Worm (Caenorhabditis elegans) whole organism, young adult: Measurements from ENCODE around the gene fbxa-64.

Experiments
- B0019.2 ChIP-seq: fragments of 200-800 bp; sonication (Bioruptor generic); conservative IDR thresholded peaks from 2 replicates; pipeline ENCODE4 v1.3.6; 2022; ENCODE audit warnings: missing genetic modification reagents, missing genetic modification characterization, missing compliant biosample characterization
- B0261.1 ChIP-seq: sonication (generic microtip); optimal IDR thresholded peaks from 2 replicates; lab custom pipeline; 2016; ENCODE audit warnings: mild to moderate bottlenecking, missing genetic modification characterization, moderate library complexity, missing compliant biosample characterization
- F10E7.11 ChIP-seq: sonication (generic microtip); optimal IDR thresholded peaks from 2 replicates; lab custom pipeline; 2017; ENCODE audit warnings: mild to moderate bottlenecking, missing genetic modification characterization, moderate library complexity, missing compliant biosample characterization
- F23B12.7 ChIP-seq: sonication (generic microtip); optimal IDR thresholded peaks from 2 replicates; lab custom pipeline; 2017; ENCODE audit warnings: missing genetic modification characterization, mild to moderate bottlenecking, missing compliant biosample characterization, antibody characterized with exemption, moderate library complexity; ENCODE audit not compliant: insufficient read depth
- F49E8.2 ChIP-seq: sonication (generic microtip); optimal IDR thresholded peaks from 3 replicates; lab custom pipeline; 2017; ENCODE audit warnings: missing genetic modification characterization, mild to moderate bottlenecking, missing compliant biosample characterization, antibody characterized with exemption, moderate library complexity; ENCODE audit not compliant: insufficient read depth
- K11D2.4 ChIP-seq: fragments of 200-800 bp; sonication (Bioruptor generic); IDR thresholded peaks from 2 replicates; pipeline ENCODE4 v1.3.6; 2022; ENCODE audit warnings: missing genetic modification reagents, missing genetic modification characterization, missing compliant biosample characterization
- T26A5.8 ChIP-seq: sonication (generic microtip); optimal IDR thresholded peaks from 2 replicates; lab custom pipeline; 2016; ENCODE audit warnings: missing genetic modification characterization, missing compliant biosample characterization
- Y67H2A.10 ChIP-seq: fragments of 200-800 bp; sonication (Bioruptor generic); conservative IDR thresholded peaks from 2 replicates; pipeline ENCODE4 v1.3.6; 2022; ENCODE audit warnings: missing genetic modification reagents, missing genetic modification characterization, missing compliant biosample characterization
- Y79H2A.3 ChIP-seq: fragments of 200-800 bp; sonication (Bioruptor generic); conservative IDR thresholded peaks from 2 replicates; pipeline ENCODE4 v1.3.6; 2022; ENCODE audit warnings: missing genetic modification reagents, missing genetic modification characterization, missing compliant biosample characterization
- atf-7 ChIP-seq: sonication (generic microtip); optimal IDR thresholded peaks from 2 replicates; lab custom pipeline; 2017; ENCODE audit warnings: mild to moderate bottlenecking, missing genetic modification characterization, missing compliant biosample characterization
- bed-2 ChIP-seq: fragments of 200-800 bp; sonication (Bioruptor generic); IDR thresholded peaks from 2 replicates; pipeline ENCODE4 v1.3.6; 2022; ENCODE audit warnings: missing genetic modification reagents, missing genetic modification characterization, missing compliant biosample characterization
- cebp-1 ChIP-seq, 2 experiments: fragments of 200-800 bp in 1 of 2; sonication (Bioruptor generic) in 1 of 2; sonication (generic microtip) in 1 of 2; IDR thresholded peaks in 1 of 2; optimal IDR thresholded peaks in 1 of 2; 2 replicates each; pipeline versions ENCODE4 v1.3.6 to Lab custom; 2017 to 2022; ENCODE audit warnings: missing compliant biosample characterization in 2 of 2, missing genetic modification characterization in 2 of 2, mild to moderate bottlenecking in 1 of 2, missing genetic modification reagents in 1 of 2, moderate library complexity in 1 of 2
- ceh-40 ChIP-seq: fragments of 200-800 bp; sonication (Bioruptor generic); IDR thresholded peaks from 2 replicates; pipeline ENCODE4 v1.3.6; 2022; ENCODE audit warnings: missing genetic modification characterization, missing compliant biosample characterization
- egl-44 ChIP-seq: fragments of 200-800 bp; sonication (Bioruptor generic); IDR thresholded peaks from 2 replicates; pipeline ENCODE4 v1.3.6; 2022; ENCODE audit warnings: missing genetic modification reagents, missing genetic modification characterization, missing compliant biosample characterization
- hlh-12 ChIP-seq: sonication (generic microtip); optimal IDR thresholded peaks from 2 replicates; lab custom pipeline; 2016; ENCODE audit warnings: missing genetic modification characterization, missing compliant biosample characterization
- hlh-26 ChIP-seq: fragments of 200-800 bp; sonication (Bioruptor generic); conservative IDR thresholded peaks from 2 replicates; pipeline ENCODE4 v1.3.6; 2022; ENCODE audit warnings: missing genetic modification reagents, missing genetic modification characterization, missing compliant biosample characterization
- hrde-1 ChIP-seq: sonication (generic microtip); optimal IDR thresholded peaks from 2 replicates; lab custom pipeline; 2016; ENCODE audit warnings: missing genetic modification characterization, mild to moderate bottlenecking, missing compliant biosample characterization, moderate library complexity, missing genotype, missing genetic modification reagents, borderline replicate concordance
- lin-26 ChIP-seq: fragments of 200-800 bp; sonication (Bioruptor generic); IDR thresholded peaks from 2 replicates; pipeline ENCODE4 v1.3.6; 2022; ENCODE audit warnings: missing genetic modification reagents, missing genetic modification characterization, missing compliant biosample characterization
- madf-6 ChIP-seq: fragments of 200-800 bp; sonication (Bioruptor generic); IDR thresholded peaks from 2 replicates; pipeline ENCODE4 v1.3.6; 2022; ENCODE audit warnings: missing genetic modification reagents, missing genetic modification characterization, missing compliant biosample characterization
- mxl-1 ChIP-seq: sonication (generic microtip); optimal IDR thresholded peaks from 2 replicates; lab custom pipeline; 2016; ENCODE audit warnings: missing genetic modification characterization, missing compliant biosample characterization
- nfya-1 ChIP-seq: sonication (generic microtip); optimal IDR thresholded peaks from 2 replicates; lab custom pipeline; 2017; ENCODE audit warnings: antibody characterized with exemption, missing compliant biosample characterization, missing genetic modification characterization, borderline replicate concordance; ENCODE audit not compliant: insufficient read depth
- nhr-27 ChIP-seq: fragments of 200-800 bp; sonication (Bioruptor generic); optimal IDR thresholded peaks from 2 replicates; lab custom pipeline; 2018; ENCODE audit warnings: mild to moderate bottlenecking, missing genetic modification characterization, moderate library complexity, missing compliant biosample characterization
- pbrm-1 ChIP-seq: fragments of 200-800 bp; sonication (Bioruptor generic); IDR thresholded peaks from 2 replicates; pipeline ENCODE4 v1.3.6; 2022; ENCODE audit warnings: missing genetic modification reagents, missing genetic modification characterization, missing compliant biosample characterization
- rpc-1 ChIP-seq, 2 experiments: fragments of 150-350 bp in 1 of 2; sonication (generic microtip) in 1 of 2; optimal IDR thresholded peaks; 2 replicates each; lab custom pipeline; 2014 to 2018; ENCODE audit warnings: missing biosample characterization in 1 of 2, missing genetic modification characterization in 1 of 2, missing genetic modification reagents in 1 of 2, missing genotype in 1 of 2
- sdz-38 ChIP-seq: sonication (generic microtip); optimal IDR thresholded peaks from 2 replicates; lab custom pipeline; 2016; ENCODE audit warnings: missing genotype, missing genetic modification characterization, missing compliant biosample characterization
- snpc-1.3 ChIP-seq: sonication (generic microtip); optimal IDR thresholded peaks from 2 replicates; lab custom pipeline; 2017; ENCODE audit warnings: missing genetic modification characterization, mild to moderate bottlenecking, missing compliant biosample characterization, antibody characterized with exemption, moderate library complexity, missing genotype, missing genetic modification reagents; ENCODE audit not compliant: insufficient read depth
- xnd-1 ChIP-seq: sonication (generic microtip); optimal IDR thresholded peaks from 2 replicates; lab custom pipeline; 2016; ENCODE audit warnings: missing genotype, missing genetic modification reagents, missing genetic modification characterization, missing compliant biosample characterization
- ztf-22 ChIP-seq: fragments of 200-800 bp; sonication (Bioruptor generic); optimal IDR thresholded peaks from 2 replicates; lab custom pipeline; 2018; ENCODE audit warnings: mild to moderate bottlenecking, missing genetic modification characterization, moderate library complexity, missing compliant biosample characterization
- ztf-25 ChIP-seq: fragments of 200-800 bp; sonication (Bioruptor generic); IDR thresholded peaks from 2 replicates; pipeline ENCODE4 v1.3.6; 2022; ENCODE audit warnings: missing genetic modification reagents, missing genetic modification characterization, missing compliant biosample characterization
- ztf-26 ChIP-seq: sonication (generic microtip); optimal IDR thresholded peaks from 2 replicates; lab custom pipeline; 2017; ENCODE audit warnings: missing genetic modification characterization, missing compliant biosample characterization
- ztf-28 ChIP-seq: fragments of 200-800 bp; sonication (Bioruptor generic); IDR thresholded peaks from 2 replicates; pipeline ENCODE4 v1.3.6; 2022; ENCODE audit warnings: missing genetic modification reagents, missing genetic modification characterization, missing compliant biosample characterization

Gene fbxa-64

DNA sequence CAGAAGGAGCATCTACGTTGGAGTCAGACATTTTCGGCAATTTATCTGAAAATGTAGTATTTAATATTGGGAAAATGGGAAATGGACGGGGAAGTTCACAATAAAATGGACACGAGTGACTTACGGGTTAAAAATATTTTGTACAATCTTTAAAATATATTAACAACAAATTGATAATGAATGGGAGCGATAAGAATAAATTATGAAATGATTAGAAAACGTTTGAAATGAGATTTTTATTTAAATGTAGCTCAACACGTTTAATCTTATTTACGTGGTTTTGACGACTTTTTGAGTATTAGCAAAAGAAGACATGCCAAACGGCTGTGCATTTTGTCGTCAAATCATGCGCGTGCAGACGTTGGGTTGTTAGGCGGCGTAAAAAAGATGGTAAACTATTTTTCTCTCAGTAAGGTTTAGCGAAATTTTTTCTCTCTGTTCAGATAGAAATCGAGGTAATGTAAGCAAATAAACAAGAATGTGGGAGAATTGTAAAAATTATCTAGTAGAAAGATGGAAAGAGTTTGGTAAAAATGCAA is at the start of gene fbxa-64:
fbxa-64 (minus strand) TSS at position 51 of the 539 bp plus-strand sequence.
- TF ChIP-seq hlh-26 (no peak), F10E7.11 (tag; lab: Kevin White, UChicago) (no peak), F49E8.2 (tag; lab: Kevin White, UChicago) (no peak), mxl-1 (no peak), bed-2 (GFP tag; lab: Robert Waterston, UW) (no peak), Y79H2A.3 (GFP tag; lab: Robert Waterston, UW) (no peak), ztf-25 (GFP tag; lab: Robert Waterston, UW) (no peak), T26A5.8 (tag; lab: Kevin White, UChicago) (no peak), K11D2.4 (GFP tag; lab: Robert Waterston, UW) (no peak)

DNA sequence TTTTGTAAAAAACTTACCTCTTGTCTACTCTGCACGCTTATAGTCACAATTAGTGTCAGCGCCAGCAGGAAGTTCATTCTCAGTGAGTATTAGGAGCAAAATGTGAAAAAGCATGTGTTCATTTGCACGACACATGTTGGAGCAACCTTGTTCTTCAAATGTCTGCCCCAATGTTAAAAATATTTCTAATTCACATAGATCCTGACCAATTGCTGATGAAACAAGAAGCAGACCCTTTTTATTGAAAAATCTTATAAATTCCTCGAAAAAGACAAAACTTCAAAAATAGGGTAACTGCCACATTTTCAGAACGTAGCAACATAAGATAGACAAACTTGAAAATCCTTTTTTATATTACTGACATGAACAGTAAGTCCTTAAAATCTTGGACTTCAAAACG is 46.2 kb upstream of the fbxa-64 start, which contains the start of gene C17B7.8:
C17B7.8 (minus strand) TSS at position 101 of the 400 bp plus-strand sequence.
- no peak for TF ChIP-seq nhr-27
- TF ChIP-seq nfya-1 (tag; lab: Kevin White, UChicago), result no peak
- no peak for TF ChIP-seq rpc-1 (optimal IDR thresholded peaks at IDR 0.05; lab: Kevin White, UChicago)
- no peak for TF ChIP-seq rpc-1 (tag; optimal IDR thresholded peaks at IDR 0.05; lab: Kevin White, UChicago)
- no peak for TF ChIP-seq cebp-1 (GFP tag; IDR thresholded peaks at IDR 0.05; lab: Robert Waterston, UW)
- no peak for TF ChIP-seq cebp-1 (tag; optimal IDR thresholded peaks at IDR 0.05; lab: Kevin White, UChicago)

DNA sequence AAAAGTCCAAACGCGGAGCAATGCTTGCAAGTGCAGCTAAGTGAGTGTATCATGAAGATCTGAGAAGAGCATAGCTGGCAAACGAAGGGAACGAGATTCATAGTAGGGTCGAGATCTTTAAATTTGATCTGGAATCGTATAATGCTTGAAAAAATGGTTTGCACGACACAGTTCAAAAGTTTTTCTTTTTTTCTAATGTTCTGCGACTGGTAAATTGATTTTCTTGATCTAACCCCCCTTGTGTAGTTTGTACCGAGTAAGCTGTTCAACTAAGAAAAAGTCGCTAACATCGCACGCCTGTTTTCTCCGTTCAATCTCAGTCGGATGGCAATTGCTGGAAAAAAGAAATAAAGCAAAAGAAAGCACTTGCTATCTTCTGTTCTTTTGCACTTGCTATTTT is 42.5 kb upstream of the fbxa-64 start, which contains the start of gene C17B7.14:
C17B7.14 (minus strand) TSS at position 101 of the 400 bp plus-strand sequence.
- TF ChIP-seq pbrm-1 (GFP tag; lab: Robert Waterston, UW), result no peak
- no peak for TF ChIP-seq egl-44 (GFP tag; lab: Robert Waterston, UW)
- no peak for TF ChIP-seq ztf-22 (GFP tag; lab: Kevin White, UChicago)
- TF ChIP-seq Y67H2A.10 (GFP tag; lab: Robert Waterston, UW), result no peak
- TF ChIP-seq hlh-12 (tag; lab: Kevin White, UChicago), result no peak
- no peak for TF ChIP-seq madf-6 (GFP tag; lab: Robert Waterston, UW)
- TF ChIP-seq hrde-1, result no peak
- TF ChIP-seq F10E7.11 (tag; lab: Kevin White, UChicago), result no peak

DNA sequence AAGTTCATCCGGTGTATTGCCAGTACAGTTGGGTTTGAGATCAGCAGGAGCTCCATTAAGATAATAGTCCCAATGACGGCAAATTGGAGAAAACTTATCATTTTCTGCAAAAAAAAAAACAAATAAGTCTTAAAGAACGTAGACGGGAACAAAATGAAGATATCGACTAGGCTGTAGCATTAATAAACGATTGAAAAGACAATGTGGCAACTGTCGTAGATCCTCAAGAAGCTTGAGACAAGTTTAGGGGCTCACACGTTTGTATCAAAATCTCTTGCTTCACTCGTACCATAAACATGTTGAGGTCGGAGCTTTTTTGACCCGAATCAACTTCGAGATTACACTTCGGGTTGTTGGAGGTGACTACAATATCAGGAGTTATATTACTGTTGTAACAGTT is 42.1 kb upstream of the fbxa-64 start, which contains the start of gene F35F10.14:
F35F10.14 (minus strand) TSS at position 101 of the 400 bp plus-strand sequence.
- TF ChIP-seq ztf-26 (no peak), ztf-28 (0 out of 2 replicates have a peak, but pooled peaks have one; percentile 26)
- TF ChIP-seq, all 124 proteins: peak for 1

DNA sequence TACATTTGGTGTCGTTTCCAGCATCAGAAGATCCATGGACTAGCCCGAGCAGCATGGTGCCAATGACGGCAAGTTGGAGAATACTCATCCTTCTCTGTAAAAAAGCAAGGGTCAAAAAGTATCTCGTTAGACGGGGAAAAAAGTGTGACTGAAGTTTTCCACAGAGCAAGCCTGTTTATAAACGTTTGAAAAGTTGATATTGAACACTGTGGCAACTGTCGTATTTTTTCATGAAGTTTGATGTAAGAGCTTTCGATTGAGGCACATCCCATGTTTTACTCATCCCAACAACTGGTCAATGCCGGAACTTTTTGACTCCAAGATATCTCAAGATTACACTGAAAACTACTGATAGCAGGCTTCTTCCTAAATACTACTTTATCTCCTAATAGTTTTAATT is 41.0 kb upstream of the fbxa-64 start, which contains the start of gene F35F10.13:
F35F10.13 (minus strand) TSS at position 101 of the 400 bp plus-strand sequence.
- TF ChIP-seq lin-26 (GFP tag; lab: Robert Waterston, UW), result no peak
- no peak for TF ChIP-seq snpc-1.3 (tag; lab: Kevin White, UChicago)
- TF ChIP-seq sdz-38 (tag; lab: Kevin White, UChicago), result no peak
- TF ChIP-seq F23B12.7 (tag; lab: Kevin White, UChicago), result no peak
- TF ChIP-seq B0019.2 (GFP tag; lab: Robert Waterston, UW), result no peak
- no peak for TF ChIP-seq B0261.1 (tag; lab: Kevin White, UChicago)
- no peak for TF ChIP-seq ceh-40 (GFP tag; lab: Robert Waterston, UW)
- no peak for TF ChIP-seq xnd-1 (tag; lab: Kevin White, UChicago)
- no peak for TF ChIP-seq atf-7
